Fruit fly (Drosophila melanogaster) whole organism, larva: ENCODE results near the gene oaf.

Source experiments
- noc ChIP-seq: fragments of 200-800 bp; sonication (Bioruptor generic); optimal IDR thresholded peaks from 3 replicates; lab custom pipeline; 2019; ENCODE audit warnings: missing biosample characterization, mild to moderate bottlenecking, missing genetic modification characterization, moderate library complexity

The oaf gene

DNA sequence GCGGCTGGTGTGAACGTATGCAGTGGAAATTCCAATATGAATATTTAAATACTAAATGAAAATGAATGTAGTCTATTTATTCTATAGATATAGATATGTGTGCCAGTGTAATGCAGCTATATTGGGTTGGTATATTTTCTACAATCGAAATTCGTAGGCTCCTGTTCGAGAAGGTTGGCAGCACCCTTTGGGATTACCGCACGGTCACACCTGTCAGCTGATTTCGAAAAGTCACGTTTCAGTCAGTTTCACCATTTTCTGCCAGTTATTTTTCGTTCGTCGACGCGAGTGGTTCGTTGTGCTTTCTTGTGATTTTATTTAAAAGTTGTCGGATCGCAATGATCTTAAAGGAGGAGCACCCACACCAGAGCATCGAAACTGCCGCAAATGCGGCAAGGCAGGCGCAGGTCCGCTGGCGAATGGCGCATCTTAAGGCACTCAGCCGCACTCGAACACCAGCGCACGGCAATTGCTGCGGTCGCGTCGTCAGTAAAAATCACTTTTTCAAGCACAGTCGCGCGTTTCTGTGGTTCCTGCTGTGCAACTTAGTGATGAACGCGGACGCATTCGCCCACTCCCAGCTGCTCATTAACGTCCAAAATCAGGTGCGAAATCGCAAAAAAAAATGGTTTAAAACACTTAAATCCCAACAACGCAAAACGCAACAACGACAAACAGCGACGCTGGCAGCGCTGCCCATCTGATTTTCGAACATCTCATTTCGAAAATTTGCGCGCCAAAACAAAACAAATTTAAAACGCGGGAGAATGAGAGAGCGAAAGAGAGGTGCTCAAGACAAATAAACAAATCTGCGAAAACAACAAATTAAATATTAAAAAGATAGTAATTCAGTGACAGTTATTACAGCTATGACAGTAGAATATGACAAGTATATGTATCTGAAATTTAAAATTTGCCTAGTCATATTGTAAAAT is at the start of gene oaf:
Gene oaf, plus strand, starts transcription at position 264 of the 935 bp plus-strand sequence.
- peak; percentile 24 for TF ChIP-seq noc (tag; lab: Kevin White, UChicago)

- no peak for TF ChIP-seq noc (tag; lab: Kevin White, UChicago)
Observed at dm6 chr2L:2448514-2448913, 44.2 kb upstream of the oaf start.

DNA sequence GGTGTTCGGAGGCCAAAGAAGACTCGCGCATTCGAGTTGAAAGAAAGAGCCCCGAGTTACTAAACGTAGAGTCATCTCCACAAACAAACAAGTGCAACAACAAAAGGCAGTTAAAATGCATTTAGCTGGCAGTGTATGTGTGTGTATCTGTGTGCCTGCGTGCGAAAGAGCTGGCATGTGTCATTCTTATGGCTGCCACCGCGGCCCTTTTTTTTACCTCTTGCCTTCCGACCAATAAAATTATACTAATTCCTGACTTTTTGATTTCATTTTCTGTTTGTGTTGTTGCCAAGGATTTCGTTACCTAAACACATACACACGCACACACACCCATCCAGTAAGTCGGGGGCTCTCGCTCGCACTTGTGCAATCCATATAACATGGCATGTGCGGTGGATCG is 43.1 kb upstream of the oaf start:
- no peak for TF ChIP-seq noc (tag; lab: Kevin White, UChicago)

DNA sequence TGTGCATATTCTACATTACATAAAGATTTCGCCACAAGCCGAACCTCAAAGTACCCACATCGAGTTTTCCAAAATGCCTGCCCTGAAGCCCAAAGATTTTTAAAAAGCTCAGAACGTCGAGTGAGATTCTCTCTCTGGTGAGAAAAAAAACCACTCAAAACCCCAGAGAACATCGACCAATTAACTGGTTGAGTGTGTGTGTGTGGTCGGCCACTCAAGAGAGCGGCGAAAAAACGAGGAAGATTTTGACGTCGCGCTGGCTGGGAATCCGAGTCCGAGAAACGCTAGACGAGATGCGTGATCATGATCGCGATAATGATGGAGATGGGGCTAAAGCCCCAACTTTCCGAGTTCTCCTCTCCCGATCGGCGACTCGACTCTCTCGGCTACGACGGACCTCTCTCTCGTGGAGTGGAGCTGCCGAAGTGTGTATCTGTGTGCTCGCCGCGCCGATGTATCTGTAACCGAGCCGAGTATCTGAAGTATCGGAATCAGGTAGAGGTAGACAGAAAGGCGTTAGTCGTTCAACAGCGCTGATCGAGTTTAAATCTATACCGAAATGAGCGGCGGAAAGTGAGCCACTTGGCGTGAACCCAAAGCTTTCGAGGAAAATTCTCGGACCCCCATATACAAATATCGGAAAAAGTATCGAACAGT is 41.9 kb upstream of the oaf start:
- no peak for TF ChIP-seq noc (tag; lab: Kevin White, UChicago)

dm6 chr2L:2453818-2454217 is 38.9 kb upstream of the oaf start:
- TF ChIP-seq noc (tag; lab: Kevin White, UChicago), result no peak

- TF ChIP-seq noc (tag; lab: Kevin White, UChicago), result no peak
Observed at dm6 chr2L:2454644-2455043, 38.1 kb upstream of the oaf start.

- no peak for TF ChIP-seq noc (tag; lab: Kevin White, UChicago)
Observed at dm6 chr2L:2456516-2457392, 36.0 kb upstream of the oaf start.

DNA sequence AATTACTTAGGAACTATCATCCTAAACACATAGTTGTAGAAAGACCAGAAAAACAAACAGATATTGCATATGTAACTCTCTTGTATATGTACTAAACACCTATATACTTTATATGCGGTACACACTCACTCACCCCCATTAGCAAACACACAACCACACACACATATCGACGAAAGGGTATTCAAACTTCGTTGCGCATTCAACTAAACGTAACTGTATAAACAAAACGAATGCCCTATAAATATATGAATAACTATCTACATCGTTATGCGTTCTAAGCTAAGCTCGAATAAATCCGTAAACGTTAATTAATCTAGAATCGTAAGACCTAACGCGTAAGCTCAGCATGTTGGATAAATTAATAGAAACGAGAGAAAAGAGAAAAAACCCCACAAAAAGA is 33.5 kb upstream of the oaf start:
- TF ChIP-seq noc (tag; lab: Kevin White, UChicago), result no peak

dm6 chr2L:2461322-2461999 is 31.3 kb upstream of the oaf start:
- no peak for TF ChIP-seq noc (tag; lab: Kevin White, UChicago)

DNA sequence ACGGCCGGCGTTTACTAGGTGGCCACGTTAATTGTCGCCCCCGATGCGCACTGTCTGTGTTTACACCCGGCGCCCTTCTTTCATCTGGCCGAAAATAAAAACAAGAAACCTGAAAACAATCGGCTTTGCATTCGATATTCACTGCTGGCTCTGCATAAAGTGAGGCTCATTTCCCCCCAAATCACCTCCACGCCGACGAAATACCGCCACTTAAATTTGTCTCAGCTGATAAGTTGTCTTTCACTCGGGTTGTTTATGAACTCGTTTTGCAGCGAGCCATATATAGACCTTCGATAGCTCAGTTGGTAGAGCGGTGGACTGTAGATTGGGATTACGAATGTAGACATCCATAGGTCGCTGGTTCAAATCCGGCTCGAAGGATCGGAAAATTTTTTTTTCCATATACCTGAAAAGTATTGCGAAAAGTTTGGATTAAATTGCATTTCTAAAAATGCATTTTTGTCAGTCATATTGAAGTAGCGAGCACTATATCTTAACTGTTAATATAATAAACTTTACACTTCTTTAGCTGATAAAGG is 30.4 kb upstream of the oaf start:
- TF ChIP-seq noc (tag; lab: Kevin White, UChicago), result no peak

- TF ChIP-seq noc (tag; lab: Kevin White, UChicago), result no peak
Observed at dm6 chr2L:2466360-2466759, 26.4 kb upstream of the oaf start.

dm6 chr2L:2467722-2468372 is 24.9 kb upstream of the oaf start:
- peak; percentile 8 for TF ChIP-seq noc (tag; lab: Kevin White, UChicago)

dm6 chr2L:2470585-2470984 is 22.2 kb upstream of the oaf start:
- TF ChIP-seq noc (tag; lab: Kevin White, UChicago), result no peak

- TF ChIP-seq noc (tag; lab: Kevin White, UChicago), result peak; percentile 2
Observed at dm6 chr2L:2472740-2473139, 20.0 kb upstream of the oaf start.
